Worm (Caenorhabditis elegans) whole organism, mixed stage, embryonic: ENCODE measurements around the gene F13A2.9.

Experiments
- M03D4.4 ChIP-seq: sonication (generic microtip); optimal IDR thresholded peaks from 2 replicates; lab custom pipeline; 2017; ENCODE audit warnings: mild to moderate bottlenecking, missing genetic modification characterization, missing compliant biosample characterization
- bed-3 ChIP-seq: fragments of 200-800 bp; sonication (Bioruptor generic); optimal IDR thresholded peaks from 3 replicates; lab custom pipeline; 2018; ENCODE audit warnings: mild to moderate bottlenecking, missing genetic modification characterization, moderate library complexity, missing compliant biosample characterization
- blmp-1 ChIP-seq: fragments of 150-350 bp; optimal IDR thresholded peaks from 2 replicates; lab custom pipeline; 2014; ENCODE audit warnings: missing biosample characterization, missing genetic modification characterization
- ceh-39 ChIP-seq: fragments of 150-350 bp; optimal IDR thresholded peaks from 2 replicates; lab custom pipeline; 2014; ENCODE audit warnings: missing biosample characterization, missing genetic modification characterization
- ceh-43 ChIP-seq: fragments of 200-800 bp; sonication (Bioruptor generic); optimal IDR thresholded peaks from 2 replicates; lab custom pipeline; 2018; ENCODE audit warnings: mild to moderate bottlenecking, missing genetic modification characterization, moderate library complexity, missing compliant biosample characterization
- ceh-83 ChIP-seq: fragments of 200-800 bp; sonication (Bioruptor generic); optimal IDR thresholded peaks from 2 replicates; lab custom pipeline; 2018; ENCODE audit warnings: mild to moderate bottlenecking, missing genetic modification characterization, missing compliant biosample characterization
- ces-1 ChIP-seq: fragments of 150-350 bp; optimal IDR thresholded peaks from 2 replicates; lab custom pipeline; 2014; ENCODE audit warnings: missing biosample characterization, missing genetic modification reagents, missing genetic modification characterization
- drap-1 ChIP-seq: fragments of 200-800 bp; sonication (Bioruptor generic); optimal IDR thresholded peaks from 3 replicates; lab custom pipeline; 2018; ENCODE audit warnings: mild to moderate bottlenecking, missing genetic modification characterization, missing compliant biosample characterization
- elt-1 ChIP-seq: sonication (generic microtip); optimal IDR thresholded peaks from 2 replicates; lab custom pipeline; 2017; ENCODE audit warnings: missing genetic modification characterization, mild to moderate bottlenecking, missing compliant biosample characterization, antibody characterized with exemption, moderate library complexity, borderline replicate concordance; ENCODE audit not compliant: insufficient read depth
- elt-3 ChIP-seq: fragments of 150-350 bp; optimal IDR thresholded peaks from 2 replicates; lab custom pipeline; 2014; ENCODE audit warnings: missing biosample characterization, missing genetic modification characterization
- flh-1 ChIP-seq: fragments of 200-800 bp; sonication (Bioruptor generic); optimal IDR thresholded peaks from 2 replicates; lab custom pipeline; 2018; ENCODE audit warnings: mild to moderate bottlenecking, missing genetic modification characterization, moderate library complexity, missing compliant biosample characterization
- ham-2 ChIP-seq: fragments of 200-800 bp; sonication (Bioruptor generic); optimal IDR thresholded peaks from 2 replicates; lab custom pipeline; 2018; ENCODE audit warnings: mild to moderate bottlenecking, missing genetic modification characterization, missing compliant biosample characterization
- hlh-1 ChIP-seq: fragments of 150-350 bp; optimal IDR thresholded peaks from 2 replicates; lab custom pipeline; 2014; ENCODE audit warnings: missing biosample characterization, missing genetic modification reagents, missing genetic modification characterization
- lin-13 ChIP-seq: fragments of 150-350 bp; optimal IDR thresholded peaks from 2 replicates; lab custom pipeline; 2014; ENCODE audit warnings: missing biosample characterization, missing genetic modification characterization
- lin-32 ChIP-seq: fragments of 200-800 bp; sonication (Bioruptor generic); optimal IDR thresholded peaks from 2 replicates; lab custom pipeline; 2018; ENCODE audit warnings: mild to moderate bottlenecking, missing genetic modification characterization, missing compliant biosample characterization
- lsy-2 ChIP-seq: fragments of 150-350 bp; optimal IDR thresholded peaks from 2 replicates; lab custom pipeline; 2014; ENCODE audit warnings: missing biosample characterization, missing genetic modification characterization
- mab-5 ChIP-seq: fragments of 150-350 bp; optimal IDR thresholded peaks from 2 replicates; lab custom pipeline; 2014; ENCODE audit warnings: missing biosample characterization, missing genetic modification characterization
- mep-1 ChIP-seq: fragments of 150-350 bp; optimal IDR thresholded peaks from 2 replicates; lab custom pipeline; 2017; ENCODE audit warnings: missing biosample characterization, missing genetic modification reagents, missing genetic modification characterization, inconsistent platforms
- mls-2 ChIP-seq: sonication (generic microtip); optimal IDR thresholded peaks from 2 replicates; lab custom pipeline; 2016; ENCODE audit warnings: mild to moderate bottlenecking, missing genetic modification characterization, moderate library complexity, missing compliant biosample characterization
- nhr-12 ChIP-seq: fragments of 150-350 bp; optimal IDR thresholded peaks from 2 replicates; lab custom pipeline; 2014; ENCODE audit warnings: missing biosample characterization, missing genetic modification characterization
- nhr-2 ChIP-seq: fragments of 150-350 bp; optimal IDR thresholded peaks from 2 replicates; lab custom pipeline; 2014; ENCODE audit warnings: missing biosample characterization, missing genetic modification characterization
- nhr-237 ChIP-seq: fragments of 150-350 bp; optimal IDR thresholded peaks from 2 replicates; lab custom pipeline; 2014; ENCODE audit warnings: missing biosample characterization, missing genetic modification characterization
- nhr-28 ChIP-seq: fragments of 150-350 bp; optimal IDR thresholded peaks from 2 replicates; lab custom pipeline; 2014; ENCODE audit warnings: missing biosample characterization, missing genetic modification characterization
- nhr-76 ChIP-seq: sonication (generic microtip); optimal IDR thresholded peaks from 2 replicates; lab custom pipeline; 2017; ENCODE audit warnings: missing biosample characterization, missing genetic modification characterization
- sem-2 ChIP-seq: fragments of 200-800 bp; sonication (Bioruptor generic); optimal IDR thresholded peaks from 2 replicates; lab custom pipeline; 2018; ENCODE audit warnings: mild to moderate bottlenecking, missing genetic modification characterization, missing compliant biosample characterization
- sptf-1 ChIP-seq: sonication (generic microtip); optimal IDR thresholded peaks from 2 replicates; lab custom pipeline; 2017; ENCODE audit warnings: mild to moderate bottlenecking, missing genetic modification characterization, moderate library complexity, missing compliant biosample characterization
- tbx-8 ChIP-seq: fragments of 200-800 bp; sonication (Bioruptor generic); optimal IDR thresholded peaks from 2 replicates; lab custom pipeline; 2018; ENCODE audit warnings: mild to moderate bottlenecking, missing genetic modification characterization, moderate library complexity, missing compliant biosample characterization
- unc-120 ChIP-seq: sonication (generic microtip); optimal IDR thresholded peaks from 2 replicates; lab custom pipeline; 2017; ENCODE audit warnings: missing genetic modification characterization, missing compliant biosample characterization; ENCODE audit not compliant: poor library complexity, severe bottlenecking
- unc-62 ChIP-seq: fragments of 150-350 bp; optimal IDR thresholded peaks from 2 replicates; lab custom pipeline; 2014; ENCODE audit warnings: missing biosample characterization, missing genetic modification reagents, missing genetic modification characterization
- zip-8 ChIP-seq: fragments of 150-350 bp; optimal IDR thresholded peaks from 2 replicates; lab custom pipeline; 2014; ENCODE audit warnings: missing biosample characterization, missing genetic modification characterization
- ztf-11 ChIP-seq: fragments of 150-350 bp; optimal IDR thresholded peaks from 2 replicates; lab custom pipeline; 2014; ENCODE audit warnings: missing biosample characterization, missing genetic modification characterization

The F13A2.9 gene

DNA sequence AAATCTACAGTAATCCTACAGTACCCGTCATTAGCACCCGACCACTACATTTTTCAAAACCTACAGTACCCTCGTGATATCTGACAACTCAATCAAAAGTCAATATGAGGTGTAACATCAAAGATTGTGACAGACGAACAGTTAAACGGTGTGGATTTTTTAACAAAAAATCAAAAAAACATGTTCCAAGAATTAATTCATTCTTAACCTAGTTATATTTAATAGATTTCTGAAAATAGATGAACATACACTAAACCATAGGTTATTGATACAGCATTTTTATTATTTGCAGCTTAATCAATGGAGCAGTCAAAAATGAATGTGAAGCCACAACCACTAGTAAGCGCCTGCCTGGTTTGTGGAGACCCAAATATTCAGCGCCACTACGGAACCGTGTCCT is 20.2 kb upstream of the F13A2.9 start, which contains the start of gene nhr-118:
Gene nhr-118 (plus strand): TSS at position 301 of the 400 bp plus-strand sequence.
- no peak for TF ChIP-seq mep-1 (tag; lab: Kevin White, UChicago)
- no peak for TF ChIP-seq unc-120 (tag; lab: Kevin White, UChicago)
- TF ChIP-seq nhr-237 = no peak
- no peak for TF ChIP-seq nhr-76
- no peak for TF ChIP-seq M03D4.4 (tag; lab: Kevin White, UChicago)
- TF ChIP-seq mab-5 = no peak
- TF ChIP-seq nhr-28 (tag; lab: Kevin White, UChicago) = no peak
- no peak for TF ChIP-seq lsy-2 (tag; lab: Kevin White, UChicago)
- TF ChIP-seq blmp-1 (tag; lab: Kevin White, UChicago) = no peak
- no peak for TF ChIP-seq ceh-83 (GFP tag; lab: Kevin White, UChicago)
- TF ChIP-seq elt-3 (tag; lab: Kevin White, UChicago) = no peak
- no peak for TF ChIP-seq sem-2 (GFP tag; lab: Kevin White, UChicago)
- no peak for TF ChIP-seq unc-62 (GFP tag; lab: Kevin White, UChicago)
- no peak for TF ChIP-seq ceh-39 (tag; lab: Kevin White, UChicago)
- TF ChIP-seq drap-1 (GFP tag; lab: Kevin White, UChicago) = no peak

DNA sequence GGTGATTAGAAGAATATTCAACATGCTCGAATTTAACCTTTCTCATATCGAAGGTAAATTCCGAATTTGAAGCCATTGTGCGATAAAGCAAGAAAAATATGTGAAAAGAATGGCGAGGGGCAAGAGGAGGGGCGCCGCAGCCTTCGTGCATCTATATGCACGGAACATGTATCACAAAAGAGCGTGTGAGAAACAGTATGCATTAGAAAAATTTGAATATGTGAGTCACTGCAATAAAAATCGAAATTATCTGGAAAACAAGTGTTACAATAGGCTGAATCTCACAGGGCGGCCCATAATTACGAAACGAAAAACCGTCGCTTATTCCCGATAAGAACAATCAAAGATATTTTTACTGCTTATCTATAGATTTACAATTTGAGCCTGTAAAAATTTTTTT is 14.6 kb upstream of the F13A2.9 start, which contains the start of gene F13A2.5:
Gene F13A2.5 (minus strand): TSS at position 101 of the 400 bp plus-strand sequence.
- TF ChIP-seq drap-1 (GFP tag; lab: Kevin White, UChicago) (no peak), elt-3 (tag; lab: Kevin White, UChicago) (no peak), sptf-1 (tag; lab: Kevin White, UChicago) (no peak), mls-2 (tag; lab: Kevin White, UChicago) (no peak), nhr-2 (tag; lab: Kevin White, UChicago) (no peak), zip-8 (tag; lab: Kevin White, UChicago) (no peak), ces-1 (GFP tag; lab: Kevin White, UChicago) (no peak), elt-1 (tag; lab: Kevin White, UChicago) (no peak), bed-3 (GFP tag; lab: Kevin White, UChicago) (no peak), mab-5 (no peak), hlh-1 (tag; lab: Kevin White, UChicago) (no peak), flh-1 (GFP tag; lab: Kevin White, UChicago) (no peak), ham-2 (no peak), tbx-8 (GFP tag; lab: Kevin White, UChicago) (no peak), sem-2 (GFP tag; lab: Kevin White, UChicago) (no peak)

ce11 chrV:4400118-4400517 is 12.8 kb upstream of the F13A2.9 start, which contains the start of gene F13A2.4:
Gene F13A2.4, minus strand, starts transcription at chrV:4400218.
- TF ChIP-seq ceh-39 (tag; lab: Kevin White, UChicago) (no peak), unc-62 (GFP tag; lab: Kevin White, UChicago) (no peak), lin-32 (no peak), nhr-12 (tag; lab: Kevin White, UChicago) (no peak), bed-3 (GFP tag; lab: Kevin White, UChicago) (no peak)

DNA sequence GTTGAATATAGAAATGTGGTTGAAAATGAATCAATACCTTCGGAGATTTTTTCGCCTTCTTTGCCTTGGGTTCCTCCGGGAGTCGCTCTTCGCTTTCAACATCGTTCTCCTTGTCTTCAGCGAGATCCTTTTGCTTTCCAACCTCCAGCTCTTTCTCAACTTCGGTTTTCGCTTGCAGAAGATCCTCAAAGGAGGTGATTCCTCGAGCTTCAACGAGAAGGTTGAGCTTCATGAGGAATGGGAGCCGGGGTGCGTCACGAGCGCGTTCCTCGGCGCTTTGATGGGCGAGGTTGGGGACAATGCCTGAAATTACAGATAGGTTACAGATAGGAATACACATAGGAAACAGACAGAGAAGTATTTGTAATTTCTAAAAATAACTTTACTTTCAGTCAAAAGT is 11.6 kb upstream of the F13A2.9 start:
- no peak for TF ChIP-seq unc-62 (GFP tag; lab: Kevin White, UChicago)
- TF ChIP-seq lin-32 = no peak
- no peak for TF ChIP-seq ceh-43 (GFP tag; lab: Kevin White, UChicago)
- TF ChIP-seq, all 35 proteins: peak for 0

- TF ChIP-seq ces-1 (GFP tag; lab: Kevin White, UChicago) (no peak), lin-32 (no peak), nhr-76 (no peak), hlh-1 (tag; lab: Kevin White, UChicago) (no peak), lin-13 (tag; lab: Kevin White, UChicago) (no peak), ztf-11 (tag; lab: Kevin White, UChicago) (no peak), mep-1 (tag; lab: Kevin White, UChicago) (no peak), unc-120 (tag; lab: Kevin White, UChicago) (no peak), unc-62 (GFP tag; lab: Kevin White, UChicago) (no peak), ham-2 (no peak), drap-1 (GFP tag; lab: Kevin White, UChicago) (no peak), sem-2 (GFP tag; lab: Kevin White, UChicago) (no peak), nhr-237 (no peak), M03D4.4 (tag; lab: Kevin White, UChicago) (no peak), ceh-39 (tag; lab: Kevin White, UChicago) (no peak), elt-1 (tag; lab: Kevin White, UChicago) (no peak), elt-3 (tag; lab: Kevin White, UChicago) (no peak), nhr-2 (tag; lab: Kevin White, UChicago) (no peak), tbx-8 (GFP tag; lab: Kevin White, UChicago) (no peak), bed-3 (GFP tag; lab: Kevin White, UChicago) (no peak)
Measured at ce11 chrV:4398127-4398526, 10.8 kb upstream of the F13A2.9 start.
